Worm (Caenorhabditis elegans): ENCODE data around the gene cpg-19.

DNA sequence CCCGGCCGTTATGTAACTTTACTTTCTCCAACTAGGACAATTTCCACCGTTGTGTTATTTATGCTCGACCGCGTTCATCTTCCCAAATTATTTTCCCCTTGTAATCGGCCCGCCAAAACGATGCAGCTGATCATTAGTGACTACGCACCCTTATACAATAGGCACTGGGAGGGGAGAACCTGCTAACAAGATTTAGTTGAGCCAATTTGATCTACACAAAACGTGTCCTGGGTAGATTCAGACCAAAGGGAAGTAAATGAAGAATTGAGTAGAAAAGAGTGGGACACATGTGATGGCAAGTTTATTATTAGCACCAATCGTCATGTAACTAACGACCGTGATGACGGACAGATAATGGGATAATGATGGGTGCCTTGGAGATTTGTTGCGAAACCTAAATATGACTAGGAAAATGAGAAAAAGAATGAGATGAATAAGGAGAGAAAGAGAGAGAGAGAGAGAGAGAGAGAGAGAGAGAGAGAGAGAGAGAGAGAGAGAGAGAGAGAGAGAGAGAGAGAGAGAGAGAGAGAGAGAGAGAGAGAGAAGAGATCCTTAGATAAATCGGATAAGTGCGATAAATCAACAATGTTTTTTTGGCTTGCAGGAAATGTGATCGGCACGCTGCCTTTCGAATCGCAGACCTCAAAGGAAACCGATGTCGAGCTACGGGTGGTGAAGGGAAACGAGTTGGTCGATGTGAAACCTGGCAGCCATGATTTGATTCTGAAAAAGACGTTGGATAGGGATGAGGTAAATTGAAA is 25.9 kb upstream of the cpg-19 start:
- no peak for TF ChIP-seq flt-1 (GFP tag; IDR thresholded peaks at IDR 0.05)
- no peak for TF ChIP-seq med-1 (GFP tag; optimal IDR thresholded peaks at IDR 0.05; ENCODE audit: insufficient read depth)

Measured in whole organism, midembryonic.